Fruit fly (Drosophila melanogaster) whole organism, embryonic: ENCODE results near the gene CG34001.
A peak's percentile ranks its signal among the peaks of the same experiment; 100 is the strongest.

Experiments
- CG10147 ChIP-seq: fragments of 200-800 bp; sonication (Bioruptor generic); optimal IDR thresholded peaks from 2 replicates; lab custom pipeline; 2019; ENCODE audit warnings: missing biosample characterization, mild to moderate bottlenecking, missing genetic modification characterization, moderate library complexity
- CG10543 ChIP-seq: fragments of 200-800 bp; sonication (Bioruptor generic); optimal IDR thresholded peaks from 3 replicates; lab custom pipeline; 2017; ENCODE audit warnings: missing biosample characterization, mild to moderate bottlenecking, missing genetic modification characterization, moderate library complexity
- CG10959 ChIP-seq: fragments of 200-800 bp; sonication (Bioruptor generic); IDR thresholded peaks from 2 replicates; pipeline ENCODE4 v1.3.6; 2022; ENCODE audit warnings: missing biosample characterization, missing genetic modification characterization
- CG12299 ChIP-seq: fragments of 200-800 bp; sonication (Bioruptor generic); optimal IDR thresholded peaks from 2 replicates; lab custom pipeline; 2018; ENCODE audit warnings: missing biosample characterization, mild to moderate bottlenecking, missing genetic modification characterization
- CG12942 ChIP-seq: fragments of 200-800 bp; sonication (Bioruptor generic); optimal IDR thresholded peaks from 3 replicates; lab custom pipeline; 2016; ENCODE audit warnings: missing biosample characterization, missing genetic modification characterization
- CG14014 ChIP-seq: fragments of 200-800 bp; sonication (Bioruptor generic); IDR thresholded peaks from 2 replicates; pipeline ENCODE4 v1.3.6; 2022; ENCODE audit warnings: missing biosample characterization, missing genetic modification characterization
- CG15011 ChIP-seq: fragments of 200-800 bp; sonication (Bioruptor generic); optimal IDR thresholded peaks from 3 replicates; lab custom pipeline; 2018; ENCODE audit warnings: missing biosample characterization, mild to moderate bottlenecking, missing genetic modification characterization
- CG18011 ChIP-seq: fragments of 200-800 bp; sonication (Bioruptor generic); optimal IDR thresholded peaks from 2 replicates; lab custom pipeline; 2017; ENCODE audit warnings: missing biosample characterization, missing genetic modification characterization, mild to moderate bottlenecking, moderate library complexity, missing genotype
- CG34422 ChIP-seq: fragments of 200-800 bp; sonication (Bioruptor generic); IDR thresholded peaks from 3 replicates; pipeline ENCODE4 v1.3.6; 2022; ENCODE audit warnings: missing biosample characterization, missing genetic modification characterization
- CG5180 ChIP-seq: fragments of 200-800 bp; sonication (Bioruptor generic); optimal IDR thresholded peaks from 3 replicates; lab custom pipeline; 2017; ENCODE audit warnings: missing biosample characterization, missing genetic modification characterization, mild to moderate bottlenecking, moderate library complexity, missing genetic modification reagents
- CG6254 ChIP-seq: fragments of 200-800 bp; sonication (Bioruptor generic); optimal IDR thresholded peaks from 3 replicates; lab custom pipeline; 2017; ENCODE audit warnings: mild to moderate bottlenecking, missing biosample characterization, missing genetic modification reagents, missing genetic modification characterization
- CG6813 ChIP-seq: fragments of 200-800 bp; sonication (Bioruptor generic); optimal IDR thresholded peaks from 2 replicates; lab custom pipeline; 2017; ENCODE audit warnings: missing biosample characterization, missing genetic modification characterization, mild to moderate bottlenecking, moderate library complexity, missing genetic modification reagents
- CG7357 ChIP-seq: fragments of 200-800 bp; sonication (Bioruptor generic); IDR thresholded peaks from 3 replicates; pipeline ENCODE4 v1.3.6; 2022; ENCODE audit warnings: missing biosample characterization, missing genetic modification characterization
- CG9797 ChIP-seq: fragments of 200-800 bp; sonication (Bioruptor generic); optimal IDR thresholded peaks from 3 replicates; lab custom pipeline; 2018; ENCODE audit warnings: missing biosample characterization, mild to moderate bottlenecking, missing genetic modification characterization
- CG9932 ChIP-seq: fragments of 200-800 bp; sonication (Bioruptor generic); IDR thresholded peaks from 2 replicates; pipeline ENCODE4 v1.3.6; 2022; ENCODE audit warnings: missing biosample characterization, missing genetic modification characterization
- CTCF ChIP-seq: fragments of 200-800 bp; sonication (Bioruptor generic); optimal IDR thresholded peaks from 2 replicates; lab custom pipeline; 2017; ENCODE audit warnings: missing biosample characterization, mild to moderate bottlenecking, missing genetic modification characterization, moderate library complexity
- Dll ChIP-seq: fragments of 200-800 bp; sonication (Bioruptor generic); IDR thresholded peaks from 4 replicates; pipeline ENCODE4 v1.3.6; 2022; ENCODE audit warnings: missing biosample characterization, missing genetic modification characterization; ENCODE audit not compliant: partially characterized antibody
- E2f2 ChIP-seq: fragments of 200-800 bp; sonication (Bioruptor generic); IDR thresholded peaks from 2 replicates; pipeline ENCODE4 v1.3.6; 2022; ENCODE audit warnings: missing biosample characterization, missing genetic modification characterization
- Gsc ChIP-seq: fragments of 200-800 bp; sonication (Bioruptor generic); IDR thresholded peaks from 2 replicates; pipeline ENCODE4 v1.3.6; 2022; ENCODE audit warnings: missing biosample characterization, missing genetic modification characterization
- Hr78 ChIP-seq, 2 experiments: fragments of 200-800 bp in 1 of 2; fragments of >200 bp in 1 of 2; sonication (Bioruptor generic) in 1 of 2; optimal IDR thresholded peaks; 2 replicates each; lab custom pipeline; 2017 to 2019; ENCODE audit warnings: missing biosample characterization in 2 of 2, missing genetic modification characterization in 2 of 2, mild to moderate bottlenecking in 1 of 2, moderate library complexity in 1 of 2
- MBD-R2 ChIP-seq: fragments of 200-800 bp; sonication (Bioruptor generic); IDR thresholded peaks from 2 replicates; pipeline ENCODE4 v1.3.6; 2022; ENCODE audit warnings: missing biosample characterization, missing genetic modification characterization
- MESR4 ChIP-seq: fragments of 200-800 bp; sonication (Bioruptor generic); optimal IDR thresholded peaks from 2 replicates; lab custom pipeline; 2018; ENCODE audit warnings: missing biosample characterization, mild to moderate bottlenecking, missing genetic modification characterization, moderate library complexity
- Ravus ChIP-seq: fragments of 200-800 bp; sonication (Bioruptor generic); IDR thresholded peaks from 2 replicates; pipeline ENCODE4 v1.3.6; 2022; ENCODE audit warnings: missing biosample characterization, missing genetic modification characterization
- Sin3A ChIP-seq: fragments of >200 bp; optimal IDR thresholded peaks from 2 replicates; lab custom pipeline; 2018
- ac ChIP-seq: fragments of 200-800 bp; sonication (Bioruptor generic); optimal IDR thresholded peaks from 3 replicates; lab custom pipeline; 2017; ENCODE audit warnings: missing biosample characterization, mild to moderate bottlenecking, missing genetic modification characterization
- chn ChIP-seq: fragments of 200-800 bp; sonication (Bioruptor generic); optimal IDR thresholded peaks from 2 replicates; lab custom pipeline; 2016; ENCODE audit warnings: missing biosample characterization, missing genetic modification characterization
- dati ChIP-seq: fragments of 200-800 bp; sonication (Bioruptor generic); IDR thresholded peaks from 2 replicates; pipeline ENCODE4 v1.3.6; 2022; ENCODE audit warnings: missing biosample characterization, missing genetic modification characterization
- dmrt11E ChIP-seq: fragments of 200-800 bp; sonication (Bioruptor generic); optimal IDR thresholded peaks from 3 replicates; lab custom pipeline; 2018; ENCODE audit warnings: missing biosample characterization, mild to moderate bottlenecking, missing genetic modification characterization, moderate library complexity
- fd102C ChIP-seq: fragments of 200-800 bp; sonication (Bioruptor generic); optimal IDR thresholded peaks from 2 replicates; lab custom pipeline; 2018; ENCODE audit warnings: missing biosample characterization, mild to moderate bottlenecking, missing genetic modification characterization, moderate library complexity
- fd96Cb ChIP-seq: fragments of 200-800 bp; sonication (Bioruptor generic); optimal IDR thresholded peaks from 2 replicates; lab custom pipeline; 2018; ENCODE audit warnings: missing biosample characterization, mild to moderate bottlenecking, missing genetic modification characterization, moderate library complexity
- fu2 ChIP-seq: fragments of 200-800 bp; sonication (Bioruptor generic); optimal IDR thresholded peaks from 2 replicates; lab custom pipeline; 2016; ENCODE audit warnings: missing biosample characterization, missing genetic modification characterization
- lmd ChIP-seq: fragments of 200-800 bp; sonication (Bioruptor generic); IDR thresholded peaks from 2 replicates; pipeline ENCODE4 v1.3.6; 2022; ENCODE audit warnings: missing biosample characterization, missing genetic modification characterization
- oc ChIP-seq: fragments of 200-800 bp; sonication (Bioruptor generic); optimal IDR thresholded peaks from 2 replicates; lab custom pipeline; 2018; ENCODE audit warnings: missing biosample characterization, mild to moderate bottlenecking, missing genetic modification characterization, moderate library complexity
- p53 ChIP-seq: fragments of 200-800 bp; sonication (Bioruptor generic); optimal IDR thresholded peaks from 2 replicates; lab custom pipeline; 2016; ENCODE audit warnings: missing biosample characterization, missing genetic modification characterization
- pan ChIP-seq, 4 experiments: fragments of >200 bp in 3 of 4; fragments of 200-800 bp in 1 of 4; sonication (Bioruptor generic) in 1 of 4; optimal IDR thresholded peaks in 3 of 4; IDR thresholded peaks in 1 of 4; 2 replicates each; pipeline versions ENCODE4 v1.3.6 to Lab custom; 2017 to 2022; ENCODE audit warnings: missing biosample characterization in 2 of 4, missing genetic modification characterization in 2 of 4, mixed read lengths in 1 of 4
- pnt ChIP-seq: fragments of 200-800 bp; sonication (Bioruptor generic); optimal IDR thresholded peaks from 3 replicates; lab custom pipeline; 2016; ENCODE audit warnings: missing biosample characterization, missing genetic modification characterization
- salm ChIP-seq: fragments of 200-800 bp; sonication (Bioruptor generic); optimal IDR thresholded peaks from 2 replicates; lab custom pipeline; 2018; ENCODE audit warnings: missing biosample characterization, mild to moderate bottlenecking, missing genetic modification characterization
- schlank ChIP-seq: fragments of 200-800 bp; sonication (Bioruptor generic); optimal IDR thresholded peaks from 2 replicates; lab custom pipeline; 2018; ENCODE audit warnings: missing biosample characterization, mild to moderate bottlenecking, missing genetic modification characterization
- sens-2 ChIP-seq: fragments of 200-800 bp; sonication (Bioruptor generic); IDR thresholded peaks from 2 replicates; pipeline ENCODE4 v1.3.6; 2022; ENCODE audit warnings: missing biosample characterization, missing genetic modification characterization
- slou ChIP-seq: fragments of 200-800 bp; sonication (Bioruptor generic); optimal IDR thresholded peaks from 3 replicates; lab custom pipeline; 2016; ENCODE audit warnings: missing biosample characterization, missing genetic modification characterization
- sob ChIP-seq: fragments of 200-800 bp; sonication (Bioruptor generic); IDR thresholded peaks from 2 replicates; pipeline ENCODE4 v1.3.6; 2022; ENCODE audit warnings: missing biosample characterization, missing genetic modification characterization
- tgo ChIP-seq: fragments of 200-800 bp; sonication (Bioruptor generic); IDR thresholded peaks from 3 replicates; pipeline ENCODE4 v1.3.6; 2022; ENCODE audit warnings: missing biosample characterization, missing genetic modification characterization
- trem ChIP-seq: fragments of 200-800 bp; optimal IDR thresholded peaks from 3 replicates; lab custom pipeline; 2019; ENCODE audit warnings: missing biosample characterization, mild to moderate bottlenecking, missing genetic modification characterization, moderate library complexity
- twi ChIP-seq: fragments of 200-800 bp; optimal IDR thresholded peaks from 2 replicates; lab custom pipeline; 2019; ENCODE audit warnings: missing biosample characterization, mild to moderate bottlenecking, missing genetic modification characterization, moderate library complexity
- unpg ChIP-seq: fragments of 200-800 bp; sonication (Bioruptor generic); optimal IDR thresholded peaks from 3 replicates; lab custom pipeline; 2018; ENCODE audit warnings: missing biosample characterization, mild to moderate bottlenecking, missing genetic modification characterization, moderate library complexity
- usp ChIP-seq: fragments of >200 bp; optimal IDR thresholded peaks from 2 replicates; lab custom pipeline; 2017; ENCODE audit warnings: missing biosample characterization, missing genetic modification characterization
- vfl ChIP-seq: fragments of 200-800 bp; sonication (Bioruptor generic); optimal IDR thresholded peaks from 2 replicates; lab custom pipeline; 2016; ENCODE audit warnings: missing biosample characterization, missing genetic modification characterization
- z ChIP-seq: fragments of 200-800 bp; sonication (Bioruptor generic); IDR thresholded peaks from 3 replicates; pipeline ENCODE4 v1.3.6; 2022; ENCODE audit warnings: missing biosample characterization, missing genetic modification characterization
- zfh1 ChIP-seq: fragments of 200-800 bp; sonication (Bioruptor generic); IDR thresholded peaks from 3 replicates; pipeline ENCODE4 v1.3.6; 2022; ENCODE audit warnings: missing biosample characterization, missing genetic modification characterization

Gene CG34001

dm6 chr3L:10629969-10630368 lies 910 bp upstream of the CG34001 start, which contains the start of gene CG42536:
TSS of gene CG42536 (minus strand) at chr3L:10630069.
- TF ChIP-seq trem (no peak), z (GFP tag; lab: Robert Waterston, UW) (no peak)

- TF ChIP-seq unpg (GFP tag; lab: Kevin White, UChicago) = peak; percentile 97
- TF ChIP-seq E2f2 = peak; percentile 79
- peak; percentile 97 for TF ChIP-seq twi (tag; lab: Kevin White, UChicago)
- TF ChIP-seq lmd (GFP tag; lab: Robert Waterston, UW) = peak; percentile 97
- TF ChIP-seq zfh1 (GFP tag; lab: Robert Waterston, UW) = peak; percentile 96
- no peak for TF ChIP-seq Sin3A
- no peak for TF ChIP-seq MESR4 (GFP tag; lab: Kevin White, UChicago)
- TF ChIP-seq tgo = peak; percentile 97
- peak; percentile 95 for TF ChIP-seq salm (tag; lab: Kevin White, UChicago)
- TF ChIP-seq CG12299 (tag; lab: Kevin White, UChicago) = peak; percentile 96
- TF ChIP-seq MBD-R2 (GFP tag; lab: Robert Waterston, UW) = peak; percentile 93
- peak; percentile 69; the same call in 1 of the 2 replicates for TF ChIP-seq dati (GFP tag; lab: Robert Waterston, UW)
- peak; percentile 70 for TF ChIP-seq chn
- peak; percentile 98 for TF ChIP-seq dmrt11E (tag; lab: Kevin White, UChicago)
- TF ChIP-seq sob (GFP tag; lab: Robert Waterston, UW) = peak; percentile 97
- TF ChIP-seq CG6813 (GFP tag; lab: Kevin White, UChicago) = peak; percentile 92
- peak; percentile 49 for TF ChIP-seq CTCF (GFP tag; lab: Kevin White, UChicago)
- TF ChIP-seq Dll (GFP tag; lab: Robert Waterston, UW) = no peak
- TF ChIP-seq CG34422 (GFP tag; lab: Robert Waterston, UW) = peak; percentile 97
- no peak for TF ChIP-seq p53 (GFP tag; lab: Kevin White, UChicago)
- peak; percentile 89 for TF ChIP-seq CG10147
- peak; percentile 88 for TF ChIP-seq Ravus (GFP tag; lab: Robert Waterston, UW)
- peak; percentile 72; the same call in 1 of the 2 replicates for TF ChIP-seq sens-2 (GFP tag; lab: Robert Waterston, UW)
- peak; percentile 89 for TF ChIP-seq CG7357
- TF ChIP-seq fd102C (GFP tag; lab: Kevin White, UChicago) = peak; percentile 58
- peak; percentile 58 for TF ChIP-seq fu2 (GFP tag; lab: Kevin White, UChicago)
- TF ChIP-seq pnt = peak; percentile 82
- peak; percentile 97 for TF ChIP-seq CG10543 (GFP tag; lab: Kevin White, UChicago)
- TF ChIP-seq CG5180 (GFP tag; lab: Kevin White, UChicago) = peak; percentile 73
- peak; percentile 70 for TF ChIP-seq CG9797 (GFP tag; lab: Kevin White, UChicago)
- peak; percentile 83 for TF ChIP-seq schlank (tag; lab: Kevin White, UChicago)
- TF ChIP-seq vfl (GFP tag; lab: Kevin White, UChicago) = peak; percentile 60
- peak; percentile 90 for TF ChIP-seq CG10959 (GFP tag; lab: Robert Waterston, UW)
- peak; percentile 95 for TF ChIP-seq CG14014 (GFP tag; lab: Robert Waterston, UW)
- TF ChIP-seq CG18011 = peak; percentile 75
- peak; percentile 97 for TF ChIP-seq CG9932 (GFP tag; lab: Robert Waterston, UW)
- peak; percentile 87 for TF ChIP-seq ac (GFP tag; lab: Kevin White, UChicago)
- peak; percentile 88 for TF ChIP-seq CG6254 (GFP tag; lab: Kevin White, UChicago)
- TF ChIP-seq oc (tag; lab: Kevin White, UChicago) = peak; percentile 95
- TF ChIP-seq slou = peak; percentile 89
- TF ChIP-seq Gsc (GFP tag; lab: Robert Waterston, UW) = no peak
- peak; percentile 96 for TF ChIP-seq fd96Cb (tag; lab: Kevin White, UChicago)
- peak; percentile 93 for TF ChIP-seq CG12942 (GFP tag; lab: Kevin White, UChicago)
- no peak for TF ChIP-seq Hr78 (GFP tag; optimal IDR thresholded peaks at IDR 0.05; lab: Kevin White, UChicago)
- TF ChIP-seq pan (optimal IDR thresholded peaks at IDR 0.05; lab: Kevin White, UChicago) = no peak
- TF ChIP-seq pan (GFP tag; optimal IDR thresholded peaks at IDR 0.05 in 1 of 2, IDR thresholded peaks at IDR 0.05 in 1 of 2) = peak in 1 of 2 experiments; percentile 96
- TF ChIP-seq usp = no peak
- peak; percentile 95 for TF ChIP-seq trem
- TF ChIP-seq CG15011 (GFP tag; lab: Kevin White, UChicago) = peak; percentile 72
These were observed 6.9 kb downstream of the CG34001 start, which contains the start of gene Cnep1r2 for dm6 chr3L:10637819-10638218. TSS of gene Cnep1r2 (plus strand) at chr3L:10638146.
